Fruit fly (Drosophila melanogaster) whole organism, embryonic: Measurements from ENCODE around the gene CG8837.
A peak's percentile ranks its signal among the peaks of the same experiment; 100 is the strongest.

Source experiments
- B-H1 ChIP-seq: fragments of 200-800 bp; sonication (Bioruptor generic); IDR thresholded peaks from 3 replicates; pipeline ENCODE4 v1.3.6; 2022; ENCODE audit warnings: missing biosample characterization, missing genetic modification characterization
- BEAF-32 ChIP-seq: fragments of 200-800 bp; sonication (Bioruptor generic); optimal IDR thresholded peaks from 3 replicates; lab custom pipeline; 2017; ENCODE audit warnings: missing biosample characterization, missing genetic modification characterization, mild to moderate bottlenecking, moderate library complexity, missing genetic modification reagents
- BtbVII ChIP-seq: fragments of 200-800 bp; sonication (Bioruptor generic); optimal IDR thresholded peaks from 3 replicates; lab custom pipeline; 2017; ENCODE audit warnings: missing biosample characterization, mild to moderate bottlenecking, missing genetic modification characterization
- CG10462 ChIP-seq: fragments of 200-800 bp; sonication (Bioruptor generic); optimal IDR thresholded peaks from 2 replicates; lab custom pipeline; 2016; ENCODE audit warnings: missing biosample characterization, missing genetic modification characterization
- CG11504 ChIP-seq: fragments of 200-800 bp; sonication (Bioruptor generic); optimal IDR thresholded peaks from 3 replicates; lab custom pipeline; 2019; ENCODE audit warnings: missing biosample characterization, mild to moderate bottlenecking, missing genetic modification characterization, moderate library complexity
- CG14441 ChIP-seq: fragments of 200-800 bp; sonication (Bioruptor generic); IDR thresholded peaks from 2 replicates; pipeline ENCODE4 v1.3.6; 2022; ENCODE audit warnings: missing biosample characterization, missing genetic modification characterization
- CG15073 ChIP-seq: fragments of 200-800 bp; sonication (Bioruptor generic); optimal IDR thresholded peaks from 2 replicates; lab custom pipeline; 2016; ENCODE audit warnings: missing biosample characterization, missing genetic modification characterization
- CG16813 ChIP-seq: fragments of 200-800 bp; sonication (Bioruptor generic); IDR thresholded peaks from 3 replicates; pipeline ENCODE4 v1.3.6; 2022; ENCODE audit warnings: missing biosample characterization, missing genetic modification characterization; ENCODE audit not compliant: partially characterized antibody
- CG17912 ChIP-seq: fragments of 200-800 bp; sonication (Bioruptor generic); optimal IDR thresholded peaks from 2 replicates; lab custom pipeline; 2018; ENCODE audit warnings: missing biosample characterization, mild to moderate bottlenecking, missing genetic modification characterization
- CG30020 ChIP-seq: fragments of 200-800 bp; optimal IDR thresholded peaks from 2 replicates; lab custom pipeline; 2019; ENCODE audit warnings: missing biosample characterization, mild to moderate bottlenecking, missing genetic modification characterization, moderate library complexity
- CG3065 ChIP-seq: fragments of 200-800 bp; sonication (Bioruptor generic); optimal IDR thresholded peaks from 2 replicates; lab custom pipeline; 2016; ENCODE audit warnings: missing biosample characterization, missing genetic modification characterization
- CG31365 ChIP-seq: fragments of 200-800 bp; sonication (Bioruptor generic); optimal IDR thresholded peaks from 2 replicates; lab custom pipeline; 2018; ENCODE audit warnings: missing biosample characterization, mild to moderate bottlenecking, missing genetic modification characterization
- CG3281 ChIP-seq: fragments of 200-800 bp; sonication (Bioruptor generic); optimal IDR thresholded peaks from 3 replicates; lab custom pipeline; 2017; ENCODE audit warnings: missing biosample characterization, mild to moderate bottlenecking, missing genetic modification characterization
- CG3847 ChIP-seq: fragments of 200-800 bp; sonication (Bioruptor generic); IDR thresholded peaks from 2 replicates; pipeline ENCODE4 v1.3.6; 2022; ENCODE audit warnings: missing biosample characterization, missing genetic modification characterization
- CG3995 ChIP-seq: fragments of 200-800 bp; sonication (Bioruptor generic); optimal IDR thresholded peaks from 3 replicates; lab custom pipeline; 2016; ENCODE audit warnings: missing biosample characterization, missing genetic modification characterization
- CG6689 ChIP-seq: fragments of 200-800 bp; sonication (Bioruptor generic); IDR thresholded peaks from 2 replicates; pipeline ENCODE4 v1.3.6; 2022; ENCODE audit warnings: missing biosample characterization, missing genetic modification characterization
- Dp ChIP-seq: fragments of 200-800 bp; sonication (Bioruptor generic); optimal IDR thresholded peaks from 2 replicates; lab custom pipeline; 2018; ENCODE audit warnings: missing biosample characterization, mild to moderate bottlenecking, missing genetic modification characterization, moderate library complexity
- E2f2 ChIP-seq: fragments of 200-800 bp; sonication (Bioruptor generic); IDR thresholded peaks from 2 replicates; pipeline ENCODE4 v1.3.6; 2022; ENCODE audit warnings: missing biosample characterization, missing genetic modification characterization
- Fer1 ChIP-seq: fragments of 200-800 bp; sonication (Bioruptor generic); optimal IDR thresholded peaks from 2 replicates; lab custom pipeline; 2017; ENCODE audit warnings: missing biosample characterization, mild to moderate bottlenecking, missing genetic modification characterization
- H15 ChIP-seq: fragments of 200-800 bp; sonication (Bioruptor generic); IDR thresholded peaks from 3 replicates; pipeline ENCODE4 v1.3.6; 2022; ENCODE audit warnings: missing biosample characterization, missing genetic modification characterization
- H2.0 ChIP-seq: fragments of 200-800 bp; sonication (Bioruptor generic); IDR thresholded peaks from 2 replicates; pipeline ENCODE4 v1.3.6; 2022; ENCODE audit warnings: missing biosample characterization, missing genetic modification characterization
- HLH4C ChIP-seq: fragments of 200-800 bp; sonication (Bioruptor generic); IDR thresholded peaks from 3 replicates; pipeline ENCODE4 v1.3.6; 2022; ENCODE audit warnings: missing biosample characterization, missing genetic modification characterization; ENCODE audit not compliant: partially characterized antibody
- HLHmδ ChIP-seq: fragments of 200-800 bp; sonication (Bioruptor generic); optimal IDR thresholded peaks from 2 replicates; lab custom pipeline; 2018; ENCODE audit warnings: missing biosample characterization, mild to moderate bottlenecking, missing genetic modification characterization, moderate library complexity
- Hmr ChIP-seq: fragments of 200-800 bp; sonication (Bioruptor generic); optimal IDR thresholded peaks from 3 replicates; lab custom pipeline; 2017; ENCODE audit warnings: mild to moderate bottlenecking, missing biosample characterization, missing genetic modification reagents, missing genetic modification characterization
- Lpt ChIP-seq: fragments of >200 bp; optimal IDR thresholded peaks from 2 replicates; lab custom pipeline; 2018; ENCODE audit warnings: missing biosample characterization, missing genetic modification characterization
- Mad ChIP-seq: fragments of 200-800 bp; sonication (Bioruptor generic); optimal IDR thresholded peaks from 2 replicates; lab custom pipeline; 2016; ENCODE audit warnings: missing biosample characterization, missing genetic modification characterization
- Max ChIP-seq: fragments of 200-800 bp; sonication (Bioruptor generic); optimal IDR thresholded peaks from 2 replicates; lab custom pipeline; 2016; ENCODE audit warnings: missing biosample characterization, mild to moderate bottlenecking, missing genetic modification characterization
- Myb ChIP-seq: fragments of 200-800 bp; sonication (Bioruptor generic); optimal IDR thresholded peaks from 2 replicates; lab custom pipeline; 2016; ENCODE audit warnings: missing biosample characterization, missing genetic modification characterization
- NfI ChIP-seq: fragments of 200-800 bp; sonication (Bioruptor generic); optimal IDR thresholded peaks from 3 replicates; lab custom pipeline; 2018; ENCODE audit warnings: missing biosample characterization, mild to moderate bottlenecking, missing genetic modification characterization, moderate library complexity
- Ptx1 ChIP-seq: fragments of 200-800 bp; sonication (Bioruptor generic); IDR thresholded peaks from 2 replicates; pipeline ENCODE4 v1.3.6; 2022; ENCODE audit warnings: missing biosample characterization, missing genetic modification characterization
- Sox100B ChIP-seq: fragments of 200-800 bp; sonication (Bioruptor generic); optimal IDR thresholded peaks from 3 replicates; lab custom pipeline; 2018; ENCODE audit warnings: missing biosample characterization, mild to moderate bottlenecking, missing genetic modification characterization
- Stat92E ChIP-seq, 3 experiments: fragments of >200 bp in 2 of 3; fragments of 200-800 bp in 1 of 3; sonication (Bioruptor generic) in 1 of 3; optimal IDR thresholded peaks; 2 replicates each; lab custom pipeline; 2017 to 2019; ENCODE audit warnings: missing biosample characterization in 3 of 3, missing genetic modification characterization in 3 of 3, mild to moderate bottlenecking in 1 of 3, moderate library complexity in 1 of 3
- Usf ChIP-seq: fragments of 200-800 bp; sonication (Bioruptor generic); optimal IDR thresholded peaks from 2 replicates; lab custom pipeline; 2017; ENCODE audit warnings: missing genotype, missing biosample characterization, missing genetic modification characterization
- bowl ChIP-seq: fragments of 200-800 bp; sonication (Bioruptor generic); IDR thresholded peaks from 2 replicates; pipeline ENCODE4 v1.3.6; 2022; ENCODE audit warnings: missing biosample characterization, missing genetic modification characterization
- cato ChIP-seq: fragments of 200-800 bp; sonication (Bioruptor generic); optimal IDR thresholded peaks from 2 replicates; lab custom pipeline; 2016; ENCODE audit warnings: missing biosample characterization, missing genetic modification characterization, borderline replicate concordance
- crp ChIP-seq, 2 experiments: fragments of 200-800 bp; sonication (Bioruptor generic); optimal IDR thresholded peaks; 2 replicates in 1 of 2; 3 replicates in 1 of 2; lab custom pipeline; 2017; ENCODE audit warnings: missing biosample characterization in 2 of 2, missing genetic modification characterization in 2 of 2, mild to moderate bottlenecking in 1 of 2, moderate library complexity in 1 of 2
- dati ChIP-seq: fragments of 200-800 bp; sonication (Bioruptor generic); IDR thresholded peaks from 2 replicates; pipeline ENCODE4 v1.3.6; 2022; ENCODE audit warnings: missing biosample characterization, missing genetic modification characterization
- ewg ChIP-seq: fragments of 200-800 bp; sonication (Bioruptor generic); optimal IDR thresholded peaks from 3 replicates; lab custom pipeline; 2017; ENCODE audit warnings: mild to moderate bottlenecking, missing biosample characterization, missing genetic modification reagents, missing genetic modification characterization
- fd96Cb ChIP-seq: fragments of 200-800 bp; sonication (Bioruptor generic); optimal IDR thresholded peaks from 2 replicates; lab custom pipeline; 2018; ENCODE audit warnings: missing biosample characterization, mild to moderate bottlenecking, missing genetic modification characterization, moderate library complexity
- grau ChIP-seq: fragments of 200-800 bp; optimal IDR thresholded peaks from 3 replicates; lab custom pipeline; 2019; ENCODE audit warnings: missing biosample characterization, mild to moderate bottlenecking, missing genetic modification characterization, moderate library complexity
- hb ChIP-seq: fragments of 200-800 bp; sonication (Bioruptor generic); IDR thresholded peaks from 3 replicates; pipeline ENCODE4 v1.3.6; 2022; ENCODE audit warnings: missing biosample characterization, missing genetic modification characterization; ENCODE audit not compliant: partially characterized antibody
- lbe ChIP-seq: fragments of 200-800 bp; sonication (Bioruptor generic); optimal IDR thresholded peaks from 2 replicates; lab custom pipeline; 2016; ENCODE audit warnings: missing biosample characterization, mild to moderate bottlenecking, missing genetic modification characterization
- mld ChIP-seq: fragments of 200-800 bp; sonication (Bioruptor generic); IDR thresholded peaks from 3 replicates; pipeline ENCODE4 v1.3.6; 2022; ENCODE audit warnings: missing biosample characterization, missing genetic modification characterization; ENCODE audit not compliant: partially characterized antibody
- nerfin-2 ChIP-seq: fragments of 200-800 bp; sonication (Bioruptor generic); IDR thresholded peaks from 2 replicates; pipeline ENCODE4 v1.3.6; 2022; ENCODE audit warnings: missing biosample characterization, missing genetic modification characterization; ENCODE audit not compliant: partially characterized antibody
- oc ChIP-seq: fragments of 200-800 bp; sonication (Bioruptor generic); optimal IDR thresholded peaks from 2 replicates; lab custom pipeline; 2018; ENCODE audit warnings: missing biosample characterization, mild to moderate bottlenecking, missing genetic modification characterization, moderate library complexity
- pho ChIP-seq: fragments of 200-800 bp; sonication (Bioruptor generic); optimal IDR thresholded peaks from 2 replicates; lab custom pipeline; 2016; ENCODE audit warnings: missing biosample characterization, missing genetic modification characterization
- sd ChIP-seq: fragments of 200-800 bp; sonication (Bioruptor generic); optimal IDR thresholded peaks from 3 replicates; lab custom pipeline; 2018; ENCODE audit warnings: missing biosample characterization, mild to moderate bottlenecking, missing genetic modification characterization, moderate library complexity
- sima ChIP-seq: fragments of 200-800 bp; sonication (Bioruptor generic); optimal IDR thresholded peaks from 2 replicates; lab custom pipeline; 2016; ENCODE audit warnings: missing biosample characterization, missing genetic modification characterization
- trem ChIP-seq: fragments of 200-800 bp; optimal IDR thresholded peaks from 3 replicates; lab custom pipeline; 2019; ENCODE audit warnings: missing biosample characterization, mild to moderate bottlenecking, missing genetic modification characterization, moderate library complexity
- zfh1 ChIP-seq: fragments of 200-800 bp; sonication (Bioruptor generic); IDR thresholded peaks from 3 replicates; pipeline ENCODE4 v1.3.6; 2022; ENCODE audit warnings: missing biosample characterization, missing genetic modification characterization

The CG8837 gene

DNA sequence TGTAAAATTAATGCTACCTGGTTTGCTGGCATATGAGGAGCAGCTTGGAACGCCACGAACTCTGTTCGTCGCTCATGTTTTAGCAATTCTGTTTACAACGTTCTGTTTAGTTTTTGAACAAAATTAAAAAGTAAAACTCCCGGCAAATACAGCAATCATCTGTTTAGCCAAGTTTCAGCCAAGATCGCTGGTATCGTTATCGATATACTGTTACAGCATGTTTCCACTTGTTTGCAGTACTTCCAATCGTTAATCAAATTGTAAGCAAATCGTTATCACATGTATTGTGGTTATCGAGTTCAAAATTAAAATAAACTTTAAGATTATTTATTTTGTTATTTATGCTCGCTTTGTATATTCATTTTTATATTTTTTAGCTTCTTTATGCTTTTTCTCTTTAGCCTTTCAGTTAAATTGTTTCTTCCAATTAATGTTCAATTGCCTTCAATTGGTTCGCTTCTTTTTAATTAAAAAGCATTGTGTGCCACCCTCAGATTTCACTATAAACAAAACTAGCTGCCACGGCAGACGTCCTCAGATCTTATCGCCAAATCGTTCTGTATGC lies at the start of gene CG8837, which contains the start of gene Fign (continued):
- TF ChIP-seq H2.0 (GFP tag; lab: Robert Waterston, UW), result no peak
- TF ChIP-seq Fer1 (GFP tag; lab: Kevin White, UChicago), result no peak
- TF ChIP-seq CG10462 (GFP tag; lab: Kevin White, UChicago), result no peak
- no peak for TF ChIP-seq CG17912
- no peak for TF ChIP-seq oc (tag; lab: Kevin White, UChicago)
- TF ChIP-seq dati (GFP tag; lab: Robert Waterston, UW), result no peak
- no peak for TF ChIP-seq HLHmδ (GFP tag; lab: Kevin White, UChicago)
- TF ChIP-seq CG3847 (GFP tag; lab: Robert Waterston, UW), result no peak
- no peak for TF ChIP-seq CG3281
- no peak for TF ChIP-seq fd96Cb
- no peak for TF ChIP-seq CG3065 (GFP tag; lab: Kevin White, UChicago)
- TF ChIP-seq lbe (GFP tag; lab: Kevin White, UChicago), result no peak
- TF ChIP-seq BEAF-32 (GFP tag; lab: Kevin White, UChicago), result peak; percentile 50
- peak; percentile 96 for TF ChIP-seq E2f2 (GFP tag; lab: Robert Waterston, UW)
- TF ChIP-seq CG30020 (tag; lab: Kevin White, UChicago), result peak; percentile 71
- no peak for TF ChIP-seq CG31365
- TF ChIP-seq Usf (GFP tag; lab: Kevin White, UChicago), result no peak
- no peak for TF ChIP-seq sd (tag; lab: Kevin White, UChicago)
- no peak for TF ChIP-seq Max (GFP tag; lab: Kevin White, UChicago)
- peak; percentile 41 for TF ChIP-seq trem (tag; lab: Kevin White, UChicago)
- TF ChIP-seq Mad (GFP tag; lab: Kevin White, UChicago), result no peak
- no peak for TF ChIP-seq CG14441 (GFP tag; lab: Robert Waterston, UW)
- no peak for TF ChIP-seq NfI (GFP tag; lab: Kevin White, UChicago)
- TF ChIP-seq pho, result no peak
- no peak for TF ChIP-seq BtbVII (GFP tag; lab: Kevin White, UChicago)
- peak; percentile 94 for TF ChIP-seq Dp (GFP tag; lab: Kevin White, UChicago)
- no peak for TF ChIP-seq CG11504 (tag; lab: Kevin White, UChicago)
- peak; percentile 97 for TF ChIP-seq nerfin-2 (GFP tag; lab: Robert Waterston, UW)
- TF ChIP-seq CG15073 (GFP tag; lab: Kevin White, UChicago), result no peak
- TF ChIP-seq Ptx1 (GFP tag; lab: Robert Waterston, UW), result no peak
- TF ChIP-seq Myb (GFP tag; lab: Kevin White, UChicago), result peak; percentile 72
- peak; percentile 63 to 93 for TF ChIP-seq crp (GFP tag; optimal IDR thresholded peaks at IDR 0.05; lab: Kevin White, UChicago)
- TF ChIP-seq Sox100B (GFP tag; lab: Kevin White, UChicago), result no peak
- TF ChIP-seq hb (GFP tag; lab: Robert Waterston, UW), result peak; percentile 95
- TF ChIP-seq B-H1 (GFP tag; lab: Robert Waterston, UW), result no peak
- no peak for TF ChIP-seq CG6689 (GFP tag; lab: Robert Waterston, UW)
- peak; percentile 98 for TF ChIP-seq HLH4C (GFP tag; lab: Robert Waterston, UW)
- no peak for TF ChIP-seq Stat92E (GFP tag; optimal IDR thresholded peaks at IDR 0.05; lab: Kevin White, UChicago)
- TF ChIP-seq ewg, result no peak
- TF ChIP-seq H15 (GFP tag; lab: Robert Waterston, UW), result no peak
- peak; percentile 88 for TF ChIP-seq CG16813 (GFP tag; lab: Robert Waterston, UW)
- no peak for TF ChIP-seq sima (GFP tag; lab: Kevin White, UChicago)
- TF ChIP-seq Hmr (GFP tag; lab: Kevin White, UChicago), result no peak
- TF ChIP-seq zfh1 (GFP tag; lab: Robert Waterston, UW), result no peak
- TF ChIP-seq CG3995 (GFP tag; lab: Kevin White, UChicago), result peak; percentile 67
- no peak for TF ChIP-seq cato (GFP tag; lab: Kevin White, UChicago)
- peak; percentile 92 for TF ChIP-seq mld (GFP tag; lab: Robert Waterston, UW)
- TF ChIP-seq grau, result no peak
- no peak for TF ChIP-seq Lpt (GFP tag; lab: Kevin White, UChicago)
- TF ChIP-seq bowl (GFP tag; lab: Robert Waterston, UW), result no peak
